Fruit fly (Drosophila melanogaster): Measurements from ENCODE around the gene CG31368.

dm6 chr3R:11933903-11934302, 51.3 kb downstream of the CG31368 start:
- TF ChIP-seq pan (optimal IDR thresholded peaks at IDR 0.05) (no peak), usp (GFP tag; optimal IDR thresholded peaks at IDR 0.05) (no peak), Dll (optimal IDR thresholded peaks at IDR 0.05) (no peak)
